Comparison of ENCODE assay signal across 5 fruit fly cellular contexts in the genomic region with DNA sequence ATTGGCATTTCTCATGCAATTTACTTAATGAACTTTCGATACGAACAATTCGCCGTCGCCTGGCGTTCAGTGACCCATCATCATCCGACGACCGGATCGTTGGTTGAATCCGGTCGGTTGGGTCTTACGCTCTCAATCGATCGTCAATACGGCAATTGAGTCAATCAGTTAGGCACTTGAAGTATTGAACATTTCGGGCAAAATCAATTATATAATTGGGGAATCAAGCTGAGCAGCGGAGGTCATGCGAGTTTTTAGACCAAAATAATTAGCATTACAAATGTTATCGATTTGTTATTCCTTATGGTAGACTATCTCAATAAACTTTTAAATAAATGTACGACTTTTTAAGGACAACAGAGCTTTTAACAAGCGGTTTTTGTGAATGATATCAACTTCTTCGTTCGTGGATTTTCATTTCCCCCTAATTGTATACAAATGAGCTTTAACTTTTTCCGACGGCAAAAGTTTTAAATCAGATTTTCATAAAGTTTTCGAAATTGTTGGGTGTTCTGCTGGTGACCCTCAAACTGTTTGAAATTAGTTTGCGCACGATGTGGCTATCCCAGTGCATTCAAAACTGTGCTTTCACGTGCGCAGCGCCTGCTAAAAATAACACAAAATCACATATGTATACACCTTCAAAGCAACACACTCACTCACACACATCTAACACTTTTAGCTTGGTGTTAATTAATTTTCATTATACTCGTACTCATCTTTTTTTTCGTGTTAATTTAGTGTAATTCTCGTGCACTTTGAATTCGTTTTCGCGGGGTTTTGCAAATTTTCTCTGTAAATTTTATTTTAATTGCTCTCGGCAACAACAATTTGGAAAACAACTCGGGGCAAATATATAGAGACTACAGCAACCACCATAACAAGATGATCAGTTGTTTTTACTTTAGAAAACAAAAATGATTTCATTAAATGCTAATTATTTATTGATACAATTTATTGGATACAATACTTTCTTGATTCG.
TF ChIP-seq lines count a peak whose summit lies in the region.

No protein-coding gene starts in this region.

- no peak for TF ChIP-seq CTCF in whole organism, embryonic (GFP tag; optimal IDR thresholded peaks at IDR 0.05; lab: Kevin White, UChicago)

TF ChIP-seq in whole organism, adult, 20 proteins besides CTCF, POLR2A, EP300 and RAD21 (continues in another document):
- TF ChIP-seq CG11617 (GFP tag; optimal IDR thresholded peaks at IDR 0.05; lab: Kevin White, UChicago) (no peak), Crg-1 (GFP tag; optimal IDR thresholded peaks at IDR 0.05; lab: Kevin White, UChicago) (no peak), cnc (optimal IDR thresholded peaks at IDR 0.05; lab: Kevin White, UChicago) (no peak), CG5204 (GFP tag; optimal IDR thresholded peaks at IDR 0.05; lab: Kevin White, UChicago) (no peak), pad (GFP tag; optimal IDR thresholded peaks at IDR 0.05; lab: Kevin White, UChicago) (no peak), toe (GFP tag; optimal IDR thresholded peaks at IDR 0.05; lab: Kevin White, UChicago) (no peak), tj (GFP tag; optimal IDR thresholded peaks at IDR 0.05; lab: Kevin White, UChicago) (peak; percentile 33), bab1 (GFP tag; optimal IDR thresholded peaks at IDR 0.05; lab: Kevin White, UChicago) (no peak), CG7101 (tag; optimal IDR thresholded peaks at IDR 0.05; lab: Kevin White, UChicago) (no peak), CG12768 (GFP tag; optimal IDR thresholded peaks at IDR 0.05; lab: Kevin White, UChicago) (no peak), CG7045 (GFP tag; optimal IDR thresholded peaks at IDR 0.05; lab: Kevin White, UChicago) (no peak), CG14711 (tag; optimal IDR thresholded peaks at IDR 0.05; lab: Kevin White, UChicago) (no peak), cic (GFP tag; optimal IDR thresholded peaks at IDR 0.05; lab: Kevin White, UChicago) (peak; percentile 0), Hr96 (GFP tag; optimal IDR thresholded peaks at IDR 0.05; lab: Kevin White, UChicago) (no peak), ovo (GFP tag; optimal IDR thresholded peaks at IDR 0.05; lab: Kevin White, UChicago) (no peak), Clk (GFP tag; optimal IDR thresholded peaks at IDR 0.05; lab: Kevin White, UChicago) (no peak), CG33017 (tag; optimal IDR thresholded peaks at IDR 0.05; lab: Kevin White, UChicago) (no peak)

TF ChIP-seq in whole organism, embryonic, 481 proteins besides CTCF, POLR2A, EP300 and RAD21 (continues in another document):
- no peak for TF ChIP-seq sna (GFP tag; IDR thresholded peaks at IDR 0.05; lab: Robert Waterston, UW; ENCODE audit: partially characterized antibody)
- TF ChIP-seq CG2199 (GFP tag; IDR thresholded peaks at IDR 0.05; lab: Robert Waterston, UW), result 0 out of 3 replicates have a peak, but pooled peaks have one; percentile 10
- TF ChIP-seq sc (optimal IDR thresholded peaks at IDR 0.05; lab: Kevin White, UChicago), result no peak
- no peak for TF ChIP-seq sc (GFP tag; optimal IDR thresholded peaks at IDR 0.05; lab: Kevin White, UChicago)
- TF ChIP-seq otp (GFP tag; IDR thresholded peaks at IDR 0.05; lab: Robert Waterston, UW), result 0 out of 3 replicates have a peak, but pooled peaks have one; percentile 20
- no peak for TF ChIP-seq CG6175 (GFP tag; IDR thresholded peaks at IDR 0.05; lab: Robert Waterston, UW)
- TF ChIP-seq Hmr (GFP tag; optimal IDR thresholded peaks at IDR 0.05; lab: Kevin White, UChicago), result no peak
- TF ChIP-seq CG5245 (GFP tag; optimal IDR thresholded peaks at IDR 0.05; lab: Kevin White, UChicago), result no peak
- no peak for TF ChIP-seq caup (GFP tag; optimal IDR thresholded peaks at IDR 0.05; lab: Kevin White, UChicago; ENCODE audit: severe bottlenecking)
- TF ChIP-seq cad (GFP tag; optimal IDR thresholded peaks at IDR 0.05; lab: Kevin White, UChicago), result peak; percentile 66
- no peak for TF ChIP-seq Gsc (GFP tag; IDR thresholded peaks at IDR 0.05; lab: Robert Waterston, UW)
- TF ChIP-seq CG17912 (GFP tag; optimal IDR thresholded peaks at IDR 0.05; lab: Kevin White, UChicago), result no peak
- peak; percentile 11 for TF ChIP-seq CG2120 (GFP tag; optimal IDR thresholded peaks at IDR 0.05; lab: Kevin White, UChicago)
- TF ChIP-seq emc (GFP tag; optimal IDR thresholded peaks at IDR 0.05; lab: Kevin White, UChicago), result no peak
- TF ChIP-seq CG12219 (GFP tag; optimal IDR thresholded peaks at IDR 0.05; lab: Kevin White, UChicago), result no peak
- no peak for TF ChIP-seq CoRest (tag; optimal IDR thresholded peaks at IDR 0.05; lab: Kevin White, UChicago)

TF ChIP-seq in whole organism, prepupa, 60 proteins besides CTCF, POLR2A, EP300 and RAD21:
- TF ChIP-seq Hr4 (GFP tag; optimal IDR thresholded peaks at IDR 0.05; lab: Kevin White, UChicago) (peak; percentile 61), achi (GFP tag; optimal IDR thresholded peaks at IDR 0.05; lab: Kevin White, UChicago) (no peak), Lpt (GFP tag; optimal IDR thresholded peaks at IDR 0.05; lab: Kevin White, UChicago) (no peak), dsx (GFP tag; optimal IDR thresholded peaks at IDR 0.05; lab: Kevin White, UChicago; ENCODE audit: poor library complexity, severe bottlenecking) (no peak), CG8319 (GFP tag; optimal IDR thresholded peaks at IDR 0.05; lab: Kevin White, UChicago) (no peak), fd85E (GFP tag; optimal IDR thresholded peaks at IDR 0.05; lab: Kevin White, UChicago) (no peak), Eip93F (GFP tag; optimal IDR thresholded peaks at IDR 0.05; lab: Kevin White, UChicago) (no peak), vri (GFP tag; optimal IDR thresholded peaks at IDR 0.05; lab: Kevin White, UChicago) (peak; percentile 38), Smox (GFP tag; optimal IDR thresholded peaks at IDR 0.05; lab: Kevin White, UChicago) (no peak), CG6854 (GFP tag; optimal IDR thresholded peaks at IDR 0.05; lab: Kevin White, UChicago) (no peak), CG31627 (GFP tag; optimal IDR thresholded peaks at IDR 0.05; lab: Kevin White, UChicago) (no peak), CG15336 (GFP tag; IDR thresholded peaks at IDR 0.05; lab: Robert Waterston, UW) (0 out of 2 replicates have a peak, but pooled peaks have one; percentile 28), svp (GFP tag; lab: Kevin White, UChicago) (peak; percentile 67), pdm3 (GFP tag; optimal IDR thresholded peaks at IDR 0.05; lab: Kevin White, UChicago) (no peak), eg (GFP tag; IDR thresholded peaks at IDR 0.05; lab: Robert Waterston, UW) (no peak)

TF ChIP-seq in whole organism, pupa, 21 proteins besides CTCF, POLR2A, EP300 and RAD21:
- TF ChIP-seq CG15710 (tag; optimal IDR thresholded peaks at IDR 0.05; lab: Kevin White, UChicago) (no peak), Pif1A (GFP tag; optimal IDR thresholded peaks at IDR 0.05; lab: Kevin White, UChicago) (no peak), CG17806 (tag; optimal IDR thresholded peaks at IDR 0.05; lab: Kevin White, UChicago) (no peak), CG10348 (GFP tag; IDR thresholded peaks at IDR 0.05; lab: Robert Waterston, UW) (no peak), CG32121 (GFP tag; IDR thresholded peaks at IDR 0.05; lab: Robert Waterston, UW) (0 out of 2 replicates have a peak, but pooled peaks have one; percentile 11), CG34367 (tag; optimal IDR thresholded peaks at IDR 0.05; lab: Kevin White, UChicago) (no peak)

TF ChIP-seq in whole organism, wandering third instar larva, 38 proteins besides CTCF, POLR2A, EP300 and RAD21:
- TF ChIP-seq Mio (GFP tag; optimal IDR thresholded peaks at IDR 0.05; lab: Kevin White, UChicago) (no peak), fru (GFP tag; optimal IDR thresholded peaks at IDR 0.05; lab: Kevin White, UChicago) (peak; percentile 6), Rel (GFP tag; optimal IDR thresholded peaks at IDR 0.05; lab: Kevin White, UChicago) (no peak), Rel (tag; optimal IDR thresholded peaks at IDR 0.05; lab: Kevin White, UChicago) (peak; percentile 67), Hnf4 (GFP tag; optimal IDR thresholded peaks at IDR 0.05; lab: Kevin White, UChicago) (no peak)
